Worm (Caenorhabditis elegans) whole organism, L4 larva: ENCODE measurements around the gene T26E4.2.

ENCODE experiments used
- F10B5.3 ChIP-seq: sonication (generic microtip); optimal IDR thresholded peaks from 2 replicates; lab custom pipeline; 2016; ENCODE audit warnings: mild to moderate bottlenecking, missing genetic modification characterization, missing compliant biosample characterization
- Y48G9A.11 ChIP-seq: fragments of 200-800 bp; sonication (Bioruptor generic); IDR thresholded peaks from 2 replicates; pipeline ENCODE4 v1.3.6; 2022; ENCODE audit warnings: missing genetic modification reagents, missing genetic modification characterization, missing compliant biosample characterization
- attf-4 ChIP-seq: sonication (generic microtip); optimal IDR thresholded peaks from 3 replicates; lab custom pipeline; 2017; ENCODE audit warnings: missing biosample characterization, missing genetic modification characterization
- ceh-20 ChIP-seq: fragments of 200-800 bp; sonication (Bioruptor generic); IDR thresholded peaks from 2 replicates; pipeline ENCODE4 v1.3.6; 2022; ENCODE audit warnings: missing genetic modification reagents, missing genetic modification characterization, missing compliant biosample characterization
- ceh-28 ChIP-seq: fragments of 150-350 bp; optimal IDR thresholded peaks from 2 replicates; lab custom pipeline; 2014; ENCODE audit warnings: missing biosample characterization, missing genetic modification reagents, missing genetic modification characterization
- ceh-32 ChIP-seq: sonication (generic microtip); optimal IDR thresholded peaks from 2 replicates; lab custom pipeline; 2016; ENCODE audit warnings: mild to moderate bottlenecking, missing genetic modification characterization, missing compliant biosample characterization; ENCODE audit not compliant: poor library complexity
- ceh-44 ChIP-seq: fragments of 200-800 bp; sonication (Bioruptor generic); IDR thresholded peaks from 2 replicates; pipeline ENCODE4 v1.3.6; 2022; ENCODE audit warnings: missing genetic modification reagents, missing genetic modification characterization, missing compliant biosample characterization
- cey-2 ChIP-seq: sonication (generic microtip); optimal IDR thresholded peaks from 3 replicates; lab custom pipeline; 2017; ENCODE audit warnings: missing genetic modification characterization, mild to moderate bottlenecking, missing compliant biosample characterization, antibody characterized with exemption, borderline replicate concordance; ENCODE audit not compliant: insufficient read depth
- daf-16 ChIP-seq, 3 experiments: sonication (generic microtip); optimal IDR thresholded peaks; 2 replicates each; lab custom pipeline; 2016 to 2017; ENCODE audit warnings: missing genetic modification characterization in 3 of 3, missing genetic modification reagents in 3 of 3, mild to moderate bottlenecking in 2 of 3, missing compliant biosample characterization in 2 of 3, missing biosample characterization in 1 of 3, moderate library complexity in 1 of 3
- daf-19 ChIP-seq: fragments of 200-800 bp; sonication (Bioruptor generic); conservative IDR thresholded peaks from 2 replicates; pipeline ENCODE4 v1.3.6; 2022; ENCODE audit warnings: missing genetic modification characterization, missing compliant biosample characterization
- daf-8 ChIP-seq: fragments of 200-800 bp; sonication (Bioruptor generic); IDR thresholded peaks from 2 replicates; pipeline ENCODE4 v1.3.6; 2022; ENCODE audit warnings: missing genetic modification characterization, missing compliant biosample characterization
- dmd-6 ChIP-seq: fragments of 200-800 bp; sonication (Bioruptor generic); IDR thresholded peaks from 2 replicates; pipeline ENCODE4 v1.3.6; 2022; ENCODE audit warnings: missing genetic modification reagents, missing genetic modification characterization, missing compliant biosample characterization
- hlh-11 ChIP-seq: fragments of 200-800 bp; sonication (Bioruptor generic); optimal IDR thresholded peaks from 2 replicates; lab custom pipeline; 2018; ENCODE audit warnings: mild to moderate bottlenecking, missing genetic modification characterization, missing compliant biosample characterization
- hmg-1.1 ChIP-seq: fragments of 200-800 bp; sonication (Bioruptor generic); IDR thresholded peaks from 2 replicates; pipeline ENCODE4 v1.3.6; 2022; ENCODE audit warnings: missing genetic modification reagents, missing genetic modification characterization, missing compliant biosample characterization
- lin-38 ChIP-seq: fragments of 200-800 bp; sonication (Bioruptor generic); IDR thresholded peaks from 2 replicates; pipeline ENCODE4 v1.3.6; 2022; ENCODE audit warnings: missing genetic modification reagents, missing genetic modification characterization, missing compliant biosample characterization
- mes-2 ChIP-seq: sonication (generic microtip); optimal IDR thresholded peaks from 2 replicates; lab custom pipeline; 2016; ENCODE audit warnings: missing genotype, mild to moderate bottlenecking, missing genetic modification characterization, missing compliant biosample characterization; ENCODE audit not compliant: poor library complexity, severe bottlenecking
- nhr-10 ChIP-seq: fragments of 150-350 bp; optimal IDR thresholded peaks from 2 replicates; lab custom pipeline; 2014; ENCODE audit warnings: missing biosample characterization, missing genetic modification characterization
- nhr-11 ChIP-seq: fragments of 150-350 bp; optimal IDR thresholded peaks from 2 replicates; lab custom pipeline; 2014; ENCODE audit warnings: missing biosample characterization, missing genetic modification characterization
- nhr-237 ChIP-seq: sonication (generic microtip); optimal IDR thresholded peaks from 2 replicates; lab custom pipeline; 2017; ENCODE audit warnings: missing biosample characterization, missing genetic modification characterization
- nhr-25 ChIP-seq: sonication (generic microtip); optimal IDR thresholded peaks from 2 replicates; lab custom pipeline; 2017; ENCODE audit warnings: missing genetic modification characterization, mild to moderate bottlenecking, missing compliant biosample characterization, antibody characterized with exemption, moderate library complexity, borderline replicate concordance; ENCODE audit not compliant: insufficient read depth
- pqm-1 ChIP-seq: sonication (generic microtip); optimal IDR thresholded peaks from 2 replicates; lab custom pipeline; 2017; ENCODE audit warnings: missing biosample characterization, missing genetic modification characterization
- sdz-12 ChIP-seq: fragments of 200-800 bp; sonication (Bioruptor generic); optimal IDR thresholded peaks from 2 replicates; lab custom pipeline; 2018; ENCODE audit warnings: mild to moderate bottlenecking, missing genetic modification characterization, missing compliant biosample characterization
- set-16 ChIP-seq: fragments of 200-800 bp; sonication (Bioruptor generic); IDR thresholded peaks from 2 replicates; pipeline ENCODE4 v1.3.6; 2022; ENCODE audit warnings: missing genetic modification reagents, missing genetic modification characterization, missing compliant biosample characterization

Gene T26E4.2

ce11 chrV:15829907-15830306 lies 48.7 kb downstream of the T26E4.2 start, which contains the start of gene srbc-55:
Gene srbc-55, minus strand, starts transcription at chrV:15830007.
- TF ChIP-seq nhr-25 (tag; lab: Kevin White, UChicago) = no peak
- no peak for TF ChIP-seq mes-2
- TF ChIP-seq ceh-44 (GFP tag; lab: Robert Waterston, UW) = no peak
- no peak for TF ChIP-seq ceh-32 (tag; lab: Kevin White, UChicago)
- no peak for TF ChIP-seq hlh-11 (tag; lab: Kevin White, UChicago)
- no peak for TF ChIP-seq lin-38
- no peak for TF ChIP-seq attf-4

ce11 chrV:15831586-15831985 lies 50.4 kb downstream of the T26E4.2 start, which contains the start of gene srbc-56:
Gene srbc-56, minus strand, starts transcription at chrV:15831686.
- TF ChIP-seq daf-19 (GFP tag; lab: Robert Waterston, UW) (no peak), set-16 (no peak), daf-16 (GFP tag; optimal IDR thresholded peaks at IDR 0.05; lab: Kevin White, UChicago) (no peak), daf-16 (tag; optimal IDR thresholded peaks at IDR 0.05; lab: Kevin White, UChicago) (no peak), nhr-237 (tag; lab: Kevin White, UChicago) (no peak), Y48G9A.11 (GFP tag; lab: Robert Waterston, UW) (no peak), F10B5.3 (tag; lab: Kevin White, UChicago) (no peak), sdz-12 (GFP tag; lab: Kevin White, UChicago) (no peak), pqm-1 (no peak), ceh-20 (GFP tag; lab: Robert Waterston, UW) (no peak), hmg-1.1 (GFP tag; lab: Robert Waterston, UW) (no peak), daf-8 (GFP tag; lab: Robert Waterston, UW) (no peak), nhr-10 (tag; lab: Kevin White, UChicago) (no peak), ceh-28 (tag; lab: Kevin White, UChicago) (no peak), nhr-11 (tag; lab: Kevin White, UChicago) (no peak), dmd-6 (GFP tag; lab: Robert Waterston, UW) (no peak), cey-2 (no peak)
- TF ChIP-seq, all 104 proteins: peak for 0
